Worm (Caenorhabditis elegans) whole organism, L3 larva: ENCODE measurements around the gene C17H12.11.

ENCODE experiments used
- R02D3.7 ChIP-seq: fragments of 150-350 bp; optimal IDR thresholded peaks from 2 replicates; lab custom pipeline; 2014; ENCODE audit warnings: missing biosample characterization, missing genetic modification characterization
- elt-2 ChIP-seq: sonication (generic microtip); optimal IDR thresholded peaks from 2 replicates; lab custom pipeline; 2016; ENCODE audit warnings: missing genetic modification reagents, mild to moderate bottlenecking, missing genetic modification characterization, missing compliant biosample characterization
- lin-39 ChIP-seq: fragments of 150-350 bp; optimal IDR thresholded peaks from 2 replicates; lab custom pipeline; 2018; ENCODE audit warnings: missing biosample characterization, missing genetic modification reagents, missing genetic modification characterization
- mdl-1 ChIP-seq: fragments of 150-350 bp; optimal IDR thresholded peaks from 2 replicates; lab custom pipeline; 2014; ENCODE audit warnings: missing biosample characterization, missing genetic modification characterization
- nhr-12 ChIP-seq: fragments of 150-350 bp; optimal IDR thresholded peaks from 2 replicates; lab custom pipeline; 2014; ENCODE audit warnings: missing biosample characterization, missing genetic modification characterization
- nhr-23 ChIP-seq: fragments of 150-350 bp; optimal IDR thresholded peaks from 2 replicates; lab custom pipeline; 2014; ENCODE audit warnings: missing biosample characterization, missing genetic modification reagents, missing genetic modification characterization

- TF ChIP-seq elt-2, result no peak
- no peak for TF ChIP-seq nhr-23
- TF ChIP-seq mdl-1 (tag; lab: Kevin White, UChicago), result no peak
- TF ChIP-seq lin-39 (tag; lab: Kevin White, UChicago), result no peak
- no peak for TF ChIP-seq nhr-12 (tag; lab: Kevin White, UChicago)
- no peak for TF ChIP-seq R02D3.7
Observed at ce11 chrIV:6852727-6853126, 50.5 kb downstream of the C17H12.11 start.
